Fruit fly (Drosophila melanogaster) S2 (cell line): ENCODE data around the gene GMF.
A peak's percentile ranks its signal among the peaks of the same experiment; 100 is the strongest.

Source experiments
- CG8478 ChIP-seq: fragments of >200 bp; optimal IDR thresholded peaks from 2 replicates; lab custom pipeline; 2018
- CTCF ChIP-seq, 2 experiments: fragments of >200 bp; optimal IDR thresholded peaks; 2 replicates each; lab custom pipeline; 2018

dm6 chr2L:16284306-16285299, 18.2 kb downstream of the GMF start:
- TF ChIP-seq CG8478 (lab: Kevin White, UChicago) (no peak), CTCF (optimal IDR thresholded peaks at IDR 0.05; lab: Kevin White, UChicago) (peak in 1 of 2 experiments; percentile 6)
